Worm (Caenorhabditis elegans): ENCODE data around the gene C15C8.6.

DNA sequence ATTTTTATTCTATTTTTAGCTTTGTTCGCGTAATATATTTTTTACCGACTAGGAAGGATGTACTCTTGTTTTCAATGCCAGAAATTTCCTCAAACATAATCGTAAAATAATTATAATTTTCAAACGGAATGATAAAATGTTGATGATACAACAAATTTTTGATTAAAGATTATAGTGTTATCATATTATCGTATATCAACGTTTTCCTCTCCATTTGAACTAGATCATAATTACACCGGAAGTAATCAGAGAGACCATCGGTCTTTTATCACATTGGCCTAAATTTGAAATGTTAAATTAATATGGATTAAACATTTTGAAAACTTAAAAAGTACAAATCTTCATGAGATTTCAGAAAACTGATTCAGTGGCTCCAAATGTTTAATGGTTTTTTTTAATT is 18.6 kb downstream of the C15C8.6 start:
- TF ChIP-seq chd-7 (tag; optimal IDR thresholded peaks at IDR 0.05), result no peak
- no peak for TF ChIP-seq dpl-1 (GFP tag; optimal IDR thresholded peaks at IDR 0.05)
- no peak for TF ChIP-seq F49E8.2 (tag; optimal IDR thresholded peaks at IDR 0.05; ENCODE audit: insufficient read depth)
- no peak for TF ChIP-seq unc-130 (GFP tag; optimal IDR thresholded peaks at IDR 0.05)
- no peak for TF ChIP-seq somi-1 (GFP tag; optimal IDR thresholded peaks at IDR 0.05)
- no peak for TF ChIP-seq ztf-18 (tag; optimal IDR thresholded peaks at IDR 0.05)
- TF ChIP-seq snpc-1.3 (tag; optimal IDR thresholded peaks at IDR 0.05; ENCODE audit: insufficient read depth), result no peak

Data from whole organism, young adult.